Worm (Caenorhabditis elegans): ENCODE measurements around the gene tomm-20.

Gene tomm-20

ce11 chrV:12317894-12318553 is 25.2 kb downstream of the tomm-20 start, which contains the start of the genes R04F11.5 and R04F11.2:
Gene R04F11.5, minus strand, starts transcription at chrV:12318019.
Gene R04F11.2, plus strand, starts transcription at chrV:12318381.
- TF ChIP-seq nhr-67 (tag; optimal IDR thresholded peaks at IDR 0.05) (no peak), elt-3 (tag; optimal IDR thresholded peaks at IDR 0.05) (no peak), daf-12 (tag; optimal IDR thresholded peaks at IDR 0.05) (no peak), fkh-10 (GFP tag; optimal IDR thresholded peaks at IDR 0.05) (no peak), ztf-11 (tag; optimal IDR thresholded peaks at IDR 0.05) (no peak), jun-1 (tag; optimal IDR thresholded peaks at IDR 0.05) (no peak), nhr-77 (tag; optimal IDR thresholded peaks at IDR 0.05) (no peak), mdl-1 (tag; optimal IDR thresholded peaks at IDR 0.05) (no peak), ama-1 (optimal IDR thresholded peaks at IDR 0.05) (peak; percentile 51), aly-2 (tag; optimal IDR thresholded peaks at IDR 0.05) (no peak), ceh-16 (tag; optimal IDR thresholded peaks at IDR 0.05) (no peak), nhr-25 (tag; optimal IDR thresholded peaks at IDR 0.05) (peak; percentile 80), fos-1 (tag; optimal IDR thresholded peaks at IDR 0.05) (no peak), nhr-23 (tag; optimal IDR thresholded peaks at IDR 0.05) (no peak), snpc-4 (tag; optimal IDR thresholded peaks at IDR 0.05) (peak; percentile 81), egl-27 (tag; optimal IDR thresholded peaks at IDR 0.05) (no peak), pqm-1 (tag; optimal IDR thresholded peaks at IDR 0.05) (no peak), lsy-12 (tag; optimal IDR thresholded peaks at IDR 0.05) (no peak), zag-1 (tag; optimal IDR thresholded peaks at IDR 0.05) (no peak), ceh-28 (tag; optimal IDR thresholded peaks at IDR 0.05) (peak; percentile 41), nhr-28 (tag; optimal IDR thresholded peaks at IDR 0.05) (no peak), mml-1 (tag; optimal IDR thresholded peaks at IDR 0.05) (no peak), nhr-11 (tag; optimal IDR thresholded peaks at IDR 0.05) (no peak), fkh-2 (tag; optimal IDR thresholded peaks at IDR 0.05) (no peak), lin-15B (tag; optimal IDR thresholded peaks at IDR 0.05) (peak; percentile 86), pha-4 (tag; optimal IDR thresholded peaks at IDR 0.05) (peak; percentile 93), nhr-76 (tag; optimal IDR thresholded peaks at IDR 0.05) (no peak), tbx-2 (tag; optimal IDR thresholded peaks at IDR 0.05) (no peak), ztf-4 (tag; optimal IDR thresholded peaks at IDR 0.05) (no peak), nhr-43 (tag; optimal IDR thresholded peaks at IDR 0.05; ENCODE audit: poor library complexity, severe bottlenecking) (peak; percentile 14), elt-2 (tag; optimal IDR thresholded peaks at IDR 0.05) (peak; percentile 50), ceh-82 (tag; optimal IDR thresholded peaks at IDR 0.05) (no peak), nhr-237 (tag; optimal IDR thresholded peaks at IDR 0.05) (no peak), unc-62 (GFP tag; optimal IDR thresholded peaks at IDR 0.05) (no peak), sea-2 (GFP tag; optimal IDR thresholded peaks at IDR 0.05) (no peak), unc-39 (tag; optimal IDR thresholded peaks at IDR 0.05) (no peak), nhr-12 (tag; optimal IDR thresholded peaks at IDR 0.05) (no peak), R02D3.7 (tag; optimal IDR thresholded peaks at IDR 0.05) (peak; percentile 41), elt-1 (tag; optimal IDR thresholded peaks at IDR 0.05) (peak; percentile 45), ZK546.5 (tag; optimal IDR thresholded peaks at IDR 0.05) (no peak), egl-5 (tag; optimal IDR thresholded peaks at IDR 0.05) (peak; percentile 90), skn-1 (tag; optimal IDR thresholded peaks at IDR 0.05) (no peak), eor-1 (tag; optimal IDR thresholded peaks at IDR 0.05) (peak in 1 of 2 experiments; percentile 4), nfya-1 (tag; optimal IDR thresholded peaks at IDR 0.05; ENCODE audit: insufficient read depth) (peak; percentile 94), lin-39 (tag; optimal IDR thresholded peaks at IDR 0.05) (peak; percentile 79), ceh-9 (tag; optimal IDR thresholded peaks at IDR 0.05) (no peak), hmg-11 (tag; optimal IDR thresholded peaks at IDR 0.05) (peak; percentile 85)

Measured in whole organism, L3 larva.